Fruit fly (Drosophila melanogaster): ENCODE measurements around the gene sws.

DNA sequence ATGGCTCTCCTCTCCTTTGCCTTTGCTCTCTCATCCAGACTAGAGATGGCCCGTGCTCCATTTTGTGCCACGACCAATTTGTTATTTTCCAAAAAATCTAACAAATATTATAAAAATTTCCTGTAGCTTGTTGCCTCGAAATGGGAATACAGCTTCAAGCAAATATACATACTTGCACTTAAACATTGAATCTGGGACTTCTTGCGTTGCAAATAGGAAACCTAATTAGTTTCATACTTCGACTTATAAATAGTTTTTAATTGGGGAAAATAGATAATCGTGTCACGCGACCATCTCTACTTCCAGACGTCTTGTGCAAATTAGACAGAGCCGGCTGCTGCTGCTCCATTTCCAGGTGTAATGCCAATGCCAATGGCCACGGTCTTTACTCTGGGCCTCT lies 2.4 kb upstream of the sws start:
- TF ChIP-seq cic (GFP tag; optimal IDR thresholded peaks at IDR 0.05), result no peak
- TF ChIP-seq Mnt (GFP tag; optimal IDR thresholded peaks at IDR 0.05), result no peak
- TF ChIP-seq ovo (GFP tag; optimal IDR thresholded peaks at IDR 0.05), result no peak
- peak; percentile 73 for TF ChIP-seq bab1 (GFP tag; optimal IDR thresholded peaks at IDR 0.05)
- TF ChIP-seq Hr96 (GFP tag; optimal IDR thresholded peaks at IDR 0.05), result peak; percentile 22
